Fruit fly (Drosophila melanogaster) whole organism, embryonic: ENCODE data around the gene CG10750.

Experiments used
- Antp ChIP-seq: fragments of 200-800 bp; sonication (Bioruptor generic); optimal IDR thresholded peaks from 3 replicates; lab custom pipeline; 2016; ENCODE audit warnings: missing biosample characterization, missing genetic modification characterization
- BEAF-32 ChIP-seq: fragments of 200-800 bp; sonication (Bioruptor generic); optimal IDR thresholded peaks from 3 replicates; lab custom pipeline; 2017; ENCODE audit warnings: missing biosample characterization, missing genetic modification characterization, mild to moderate bottlenecking, moderate library complexity, missing genetic modification reagents
- Blimp-1 ChIP-seq: fragments of 200-800 bp; sonication (Bioruptor generic); optimal IDR thresholded peaks from 3 replicates; lab custom pipeline; 2018; ENCODE audit warnings: missing biosample characterization, missing genetic modification characterization, mild to moderate bottlenecking, moderate library complexity, missing genetic modification reagents
- CG10147 ChIP-seq: fragments of 200-800 bp; sonication (Bioruptor generic); optimal IDR thresholded peaks from 2 replicates; lab custom pipeline; 2019; ENCODE audit warnings: missing biosample characterization, mild to moderate bottlenecking, missing genetic modification characterization, moderate library complexity
- CG10209 ChIP-seq: fragments of 200-800 bp; sonication (Bioruptor generic); optimal IDR thresholded peaks from 3 replicates; lab custom pipeline; 2017; ENCODE audit warnings: missing biosample characterization, mild to moderate bottlenecking, missing genetic modification characterization, missing genetic modification reagents
- CG10431 ChIP-seq: fragments of 200-800 bp; sonication (Bioruptor generic); optimal IDR thresholded peaks from 3 replicates; lab custom pipeline; 2018; ENCODE audit warnings: missing biosample characterization, mild to moderate bottlenecking, missing genetic modification characterization
- CG11560 ChIP-seq: fragments of 200-800 bp; sonication (Bioruptor generic); IDR thresholded peaks from 3 replicates; pipeline ENCODE4 v1.3.6; 2022; ENCODE audit warnings: missing biosample characterization, missing genetic modification characterization
- CG14667 ChIP-seq: fragments of 200-800 bp; sonication (Bioruptor generic); IDR thresholded peaks from 2 replicates; pipeline ENCODE4 v1.3.6; 2022; ENCODE audit warnings: missing biosample characterization, missing genetic modification characterization
- CG17328 ChIP-seq: fragments of 200-800 bp; sonication (Bioruptor generic); IDR thresholded peaks from 2 replicates; pipeline ENCODE4 v1.3.6; 2022; ENCODE audit warnings: missing biosample characterization, missing genetic modification characterization
- CG17361 ChIP-seq: fragments of 200-800 bp; sonication (Bioruptor generic); IDR thresholded peaks from 3 replicates; pipeline ENCODE4 v1.3.6; 2022; ENCODE audit warnings: missing biosample characterization, missing genetic modification characterization
- CG2875 ChIP-seq: fragments of 200-800 bp; sonication (Bioruptor generic); optimal IDR thresholded peaks from 2 replicates; lab custom pipeline; 2017; ENCODE audit warnings: missing biosample characterization, mild to moderate bottlenecking, missing genetic modification characterization, missing genetic modification reagents
- CG31441 ChIP-seq: fragments of 200-800 bp; sonication (Bioruptor generic); IDR thresholded peaks from 2 replicates; pipeline ENCODE4 v1.3.6; 2022; ENCODE audit warnings: missing biosample characterization, missing genetic modification characterization
- CG32532 ChIP-seq: fragments of 200-800 bp; sonication (Bioruptor generic); IDR thresholded peaks from 2 replicates; pipeline ENCODE4 v1.3.6; 2022; ENCODE audit warnings: missing biosample characterization, missing genetic modification characterization
- CG5245 ChIP-seq: fragments of 200-800 bp; sonication (Bioruptor generic); optimal IDR thresholded peaks from 3 replicates; lab custom pipeline; 2016; ENCODE audit warnings: missing biosample characterization, missing genetic modification characterization
- CG5953 ChIP-seq: fragments of 200-800 bp; sonication (Bioruptor generic); IDR thresholded peaks from 2 replicates; pipeline ENCODE4 v1.3.6; 2022; ENCODE audit warnings: missing biosample characterization, missing genetic modification characterization
- CG7271 ChIP-seq: fragments of 200-800 bp; sonication (Bioruptor generic); optimal IDR thresholded peaks from 2 replicates; lab custom pipeline; 2018; ENCODE audit warnings: missing biosample characterization, mild to moderate bottlenecking, missing genetic modification characterization, moderate library complexity
- CG7839 ChIP-seq: fragments of 200-800 bp; sonication (Bioruptor generic); optimal IDR thresholded peaks from 3 replicates; lab custom pipeline; 2018; ENCODE audit warnings: missing biosample characterization, mild to moderate bottlenecking, missing genetic modification characterization, moderate library complexity
- CG7928 ChIP-seq: fragments of 200-800 bp; sonication (Bioruptor generic); optimal IDR thresholded peaks from 2 replicates; lab custom pipeline; 2017; ENCODE audit warnings: missing biosample characterization, mild to moderate bottlenecking, missing genetic modification characterization
- CG9609 ChIP-seq: fragments of 200-800 bp; sonication (Bioruptor generic); optimal IDR thresholded peaks from 3 replicates; lab custom pipeline; 2016; ENCODE audit warnings: missing biosample characterization, missing genetic modification characterization
- CG9876 ChIP-seq: fragments of 200-800 bp; sonication (Bioruptor generic); optimal IDR thresholded peaks from 2 replicates; lab custom pipeline; 2016; ENCODE audit warnings: missing biosample characterization, missing genetic modification characterization
- D ChIP-seq, 2 experiments: fragments of 200-800 bp in 1 of 2; fragments of >200 bp in 1 of 2; sonication (Bioruptor generic) in 1 of 2; optimal IDR thresholded peaks; 2 replicates in 1 of 2; 3 replicates in 1 of 2; lab custom pipeline; 2017; ENCODE audit warnings: mild to moderate bottlenecking in 1 of 2, missing biosample characterization in 1 of 2, missing genetic modification characterization in 1 of 2, missing genetic modification reagents in 1 of 2
- D19A ChIP-seq: fragments of 200-800 bp; optimal IDR thresholded peaks from 3 replicates; lab custom pipeline; 2019; ENCODE audit warnings: missing biosample characterization, mild to moderate bottlenecking, missing genetic modification characterization, moderate library complexity
- Dp ChIP-seq: fragments of 200-800 bp; sonication (Bioruptor generic); optimal IDR thresholded peaks from 2 replicates; lab custom pipeline; 2018; ENCODE audit warnings: missing biosample characterization, mild to moderate bottlenecking, missing genetic modification characterization, moderate library complexity
- Eip74EF ChIP-seq, 2 experiments: fragments of 200-800 bp in 1 of 2; fragments of >200 bp in 1 of 2; sonication (Bioruptor generic) in 1 of 2; optimal IDR thresholded peaks; 2 replicates each; lab custom pipeline; 2017 to 2019; ENCODE audit warnings: missing biosample characterization in 2 of 2, missing genetic modification characterization in 2 of 2, mild to moderate bottlenecking in 1 of 2, moderate library complexity in 1 of 2
- Ets65A ChIP-seq: fragments of 200-800 bp; sonication (Bioruptor generic); peaks from one replicate; lab custom pipeline; 2016; ENCODE audit warnings: missing biosample characterization, missing genetic modification characterization
- HLH3B ChIP-seq: fragments of 200-800 bp; sonication (Bioruptor generic); IDR thresholded peaks from 2 replicates; pipeline ENCODE4 v1.3.6; 2022; ENCODE audit warnings: missing biosample characterization, missing genetic modification characterization
- Hr3 ChIP-seq: fragments of 200-800 bp; sonication (Bioruptor generic); optimal IDR thresholded peaks from 3 replicates; lab custom pipeline; 2016; ENCODE audit warnings: missing biosample characterization, missing genetic modification characterization
- Hsf ChIP-seq: fragments of 200-800 bp; sonication (Bioruptor generic); optimal IDR thresholded peaks from 3 replicates; lab custom pipeline; 2016; ENCODE audit warnings: missing biosample characterization, missing genetic modification characterization
- Mrtf ChIP-seq: fragments of 200-800 bp; sonication (Bioruptor generic); IDR thresholded peaks from 3 replicates; pipeline ENCODE4 v1.3.6; 2022; ENCODE audit warnings: missing biosample characterization, missing genetic modification characterization
- Oaz ChIP-seq: fragments of 200-800 bp; sonication (Bioruptor generic); IDR thresholded peaks from 2 replicates; pipeline ENCODE4 v1.3.6; 2022; ENCODE audit warnings: missing biosample characterization, missing genetic modification characterization
- Optix ChIP-seq: fragments of 200-800 bp; sonication (Bioruptor generic); IDR thresholded peaks from 3 replicates; pipeline ENCODE4 v1.3.6; 2022; ENCODE audit warnings: missing biosample characterization, missing genetic modification characterization
- Pdp1 ChIP-seq, 2 experiments: fragments of 200-800 bp; sonication (Bioruptor generic); optimal IDR thresholded peaks; 3 replicates each; lab custom pipeline; 2016; ENCODE audit warnings: missing biosample characterization in 2 of 2, missing genetic modification characterization in 2 of 2, mild to moderate bottlenecking in 1 of 2, moderate library complexity in 1 of 2
- Xbp1 ChIP-seq: fragments of 200-800 bp; sonication (Bioruptor generic); optimal IDR thresholded peaks from 3 replicates; lab custom pipeline; 2016; ENCODE audit warnings: missing biosample characterization, mild to moderate bottlenecking, missing genetic modification characterization
- aop ChIP-seq: fragments of 200-800 bp; sonication (Bioruptor generic); IDR thresholded peaks from 2 replicates; pipeline ENCODE4 v1.3.6; 2022; ENCODE audit warnings: missing biosample characterization, missing genetic modification characterization
- ap ChIP-seq: fragments of 200-800 bp; sonication (Bioruptor generic); IDR thresholded peaks from 2 replicates; pipeline ENCODE4 v1.3.6; 2022; ENCODE audit warnings: missing biosample characterization, missing genetic modification characterization
- chif ChIP-seq, 2 experiments: fragments of 200-800 bp; sonication (Bioruptor generic); optimal IDR thresholded peaks; 3 replicates each; lab custom pipeline; 2016; ENCODE audit warnings: missing biosample characterization in 2 of 2, missing genetic modification characterization in 2 of 2
- chm ChIP-seq: fragments of 200-800 bp; sonication (Bioruptor generic); IDR thresholded peaks from 2 replicates; pipeline ENCODE4 v1.3.6; 2022; ENCODE audit warnings: missing biosample characterization, missing genetic modification characterization
- ci ChIP-seq: fragments of 200-800 bp; sonication (Bioruptor generic); IDR thresholded peaks from 3 replicates; pipeline ENCODE4 v1.3.6; 2022; ENCODE audit warnings: missing biosample characterization, missing genetic modification characterization
- ewg ChIP-seq: fragments of 200-800 bp; sonication (Bioruptor generic); optimal IDR thresholded peaks from 3 replicates; lab custom pipeline; 2017; ENCODE audit warnings: mild to moderate bottlenecking, missing biosample characterization, missing genetic modification reagents, missing genetic modification characterization
- fd96Cb ChIP-seq: fragments of 200-800 bp; sonication (Bioruptor generic); optimal IDR thresholded peaks from 2 replicates; lab custom pipeline; 2018; ENCODE audit warnings: missing biosample characterization, mild to moderate bottlenecking, missing genetic modification characterization, moderate library complexity
- fu2 ChIP-seq: fragments of 200-800 bp; sonication (Bioruptor generic); optimal IDR thresholded peaks from 2 replicates; lab custom pipeline; 2016; ENCODE audit warnings: missing biosample characterization, missing genetic modification characterization
- gem ChIP-seq: fragments of 200-800 bp; sonication (Bioruptor generic); optimal IDR thresholded peaks from 2 replicates; lab custom pipeline; 2019; ENCODE audit warnings: missing biosample characterization, mild to moderate bottlenecking, missing genetic modification characterization, moderate library complexity
- gsb ChIP-seq: fragments of 200-800 bp; sonication (Bioruptor generic); IDR thresholded peaks from 2 replicates; pipeline ENCODE4 v1.3.6; 2022; ENCODE audit warnings: missing biosample characterization, missing genetic modification characterization
- ind ChIP-seq: fragments of 200-800 bp; sonication (Bioruptor generic); optimal IDR thresholded peaks from 3 replicates; lab custom pipeline; 2016; ENCODE audit warnings: missing biosample characterization, missing genetic modification characterization
- org-1 ChIP-seq: fragments of 200-800 bp; sonication (Bioruptor generic); optimal IDR thresholded peaks from 2 replicates; lab custom pipeline; 2017; ENCODE audit warnings: missing biosample characterization, missing genetic modification characterization
- prd ChIP-seq, 3 experiments: fragments of >200 bp in 2 of 3; fragments of 200-800 bp in 1 of 3; sonication (Bioruptor generic) in 1 of 3; optimal IDR thresholded peaks in 2 of 3; IDR thresholded peaks in 1 of 3; 2 replicates in 2 of 3; 3 replicates in 1 of 3; pipeline versions ENCODE4 v1.3.6 to Lab custom; 2017 to 2022; ENCODE audit warnings: missing biosample characterization in 1 of 3, missing genetic modification characterization in 1 of 3
- ro ChIP-seq: fragments of 200-800 bp; sonication (Bioruptor generic); IDR thresholded peaks from 2 replicates; pipeline ENCODE4 v1.3.6; 2022; ENCODE audit warnings: missing biosample characterization, missing genetic modification characterization
- slbo ChIP-seq: fragments of 200-800 bp; sonication (Bioruptor generic); IDR thresholded peaks from 2 replicates; pipeline ENCODE4 v1.3.6; 2022; ENCODE audit warnings: missing biosample characterization, missing genetic modification characterization
- wor ChIP-seq: fragments of 200-800 bp; sonication (Bioruptor generic); IDR thresholded peaks from 2 replicates; pipeline ENCODE4 v1.3.6; 2022; ENCODE audit warnings: missing biosample characterization, missing genetic modification characterization

Gene CG10750

dm6 chr2L:19252410-19252809, 47.6 kb upstream of the CG10750 start (continued):
- no peak for TF ChIP-seq BEAF-32
- TF ChIP-seq Optix (GFP tag; lab: Robert Waterston, UW) = peak; percentile 63; the same call in 2 of the 3 replicates
- peak; percentile 4 for TF ChIP-seq Blimp-1
- TF ChIP-seq CG10147 (GFP tag; lab: Kevin White, UChicago) = no peak
- TF ChIP-seq CG17328 (GFP tag; lab: Robert Waterston, UW) = peak; percentile 47; the same call in 1 of the 2 replicates
- peak; percentile 37 for TF ChIP-seq Xbp1
- peak; percentile 41 for TF ChIP-seq D19A (tag; lab: Kevin White, UChicago)
- 0 out of 3 replicates have a peak, but pooled peaks have one; percentile 50 for TF ChIP-seq CG11560 (tag; lab: Robert Waterston, UW)
- TF ChIP-seq CG32532 = no peak
- TF ChIP-seq ewg (GFP tag; lab: Kevin White, UChicago) = peak; percentile 49
- TF ChIP-seq chif (GFP tag; optimal IDR thresholded peaks at IDR 0.05; lab: Kevin White, UChicago) = peak; percentile 10 to 31
- TF ChIP-seq Hsf (GFP tag; lab: Kevin White, UChicago) = peak; percentile 25
- TF ChIP-seq ind (GFP tag; lab: Kevin White, UChicago) = peak; percentile 3
- no peak for TF ChIP-seq CG7928 (GFP tag; lab: Kevin White, UChicago)
- TF ChIP-seq Hr3 (GFP tag; lab: Kevin White, UChicago) = peak; percentile 18
- TF ChIP-seq Mrtf = peak; percentile 55; the same call in 1 of the 3 replicates
- peak; percentile 17 for TF ChIP-seq org-1
- TF ChIP-seq prd (optimal IDR thresholded peaks at IDR 0.05; lab: Kevin White, UChicago) = no peak
- peak; percentile 40; the same call in 1 of the 3 replicates for TF ChIP-seq prd (GFP tag; IDR thresholded peaks at IDR 0.05; lab: Robert Waterston, UW)
- TF ChIP-seq CG9609 (GFP tag; lab: Kevin White, UChicago) = peak; percentile 29
- TF ChIP-seq fu2 (GFP tag; lab: Kevin White, UChicago) = no peak
- no peak for TF ChIP-seq CG7271 (tag; lab: Kevin White, UChicago)
- no peak for TF ChIP-seq aop (GFP tag; lab: Robert Waterston, UW)
- no peak for TF ChIP-seq ro (GFP tag; lab: Robert Waterston, UW)
- TF ChIP-seq D (optimal IDR thresholded peaks at IDR 0.05; lab: Kevin White, UChicago) = no peak
- no peak for TF ChIP-seq D (GFP tag; optimal IDR thresholded peaks at IDR 0.05; lab: Kevin White, UChicago)
- TF ChIP-seq CG10431 (GFP tag; lab: Kevin White, UChicago) = no peak
- 0 out of 2 replicates have a peak, but pooled peaks have one; percentile 17 for TF ChIP-seq CG31441 (GFP tag; lab: Robert Waterston, UW)
- peak; percentile 52; the same call in 1 of the 2 replicates for TF ChIP-seq chm
- TF ChIP-seq Antp (GFP tag; lab: Kevin White, UChicago) = no peak
- TF ChIP-seq CG14667 = peak; percentile 27; the same call in 1 of the 2 replicates
- TF ChIP-seq gsb (GFP tag; lab: Robert Waterston, UW) = no peak
- peak; percentile 49 for TF ChIP-seq slbo
- TF ChIP-seq ci (GFP tag; lab: Robert Waterston, UW) = peak; percentile 73; the same call in 2 of the 3 replicates
- TF ChIP-seq CG10209 (GFP tag; lab: Kevin White, UChicago) = peak; percentile 36
- peak; percentile 67 for TF ChIP-seq gem (tag; lab: Kevin White, UChicago)
- peak; percentile 53 for TF ChIP-seq wor (GFP tag; lab: Robert Waterston, UW)
- peak in 1 of 2 experiments; percentile 15 for TF ChIP-seq Eip74EF (GFP tag; optimal IDR thresholded peaks at IDR 0.05; lab: Kevin White, UChicago)
- peak; percentile 2 for TF ChIP-seq CG2875 (GFP tag; lab: Kevin White, UChicago)
- TF ChIP-seq HLH3B (GFP tag; lab: Robert Waterston, UW) = peak; percentile 77
- 0 out of 2 replicates have a peak, but pooled peaks have one; percentile 19 for TF ChIP-seq ap (GFP tag; lab: Robert Waterston, UW)
- peak; percentile 64 for TF ChIP-seq CG7839 (tag; lab: Kevin White, UChicago)
- 0 out of 3 replicates have a peak, but pooled peaks have one; percentile 11 for TF ChIP-seq CG17361 (GFP tag; lab: Robert Waterston, UW)
- peak; percentile 58 for TF ChIP-seq Ets65A (GFP tag; lab: Kevin White, UChicago)
- no peak for TF ChIP-seq Dp (GFP tag; lab: Kevin White, UChicago)
- peak in 1 of 2 experiments; percentile 11 for TF ChIP-seq Pdp1 (GFP tag; optimal IDR thresholded peaks at IDR 0.05; lab: Kevin White, UChicago)
- 0 out of 2 replicates have a peak, but pooled peaks have one; percentile 29 for TF ChIP-seq CG5953 (GFP tag; lab: Robert Waterston, UW)
- no peak for TF ChIP-seq CG9876 (GFP tag; lab: Kevin White, UChicago)
- TF ChIP-seq fd96Cb (tag; lab: Kevin White, UChicago) = peak; percentile 44
- TF ChIP-seq Oaz (GFP tag; lab: Robert Waterston, UW) = 0 out of 2 replicates have a peak, but pooled peaks have one; percentile 9
- peak; percentile 25 for TF ChIP-seq CG5245 (GFP tag; lab: Kevin White, UChicago)
